Worm (Caenorhabditis elegans) whole organism, early embryonic: ENCODE measurements around the gene ttr-42.

ENCODE experiments used
- aly-1 ChIP-seq: sonication (generic microtip); optimal IDR thresholded peaks from 2 replicates; lab custom pipeline; 2016; ENCODE audit warnings: missing genetic modification characterization, missing compliant biosample characterization
- ama-1 ChIP-seq: fragments of 150-350 bp; optimal IDR thresholded peaks from 2 replicates; lab custom pipeline; 2014
- ceh-13 ChIP-seq: fragments of 200-800 bp; sonication (Bioruptor generic); optimal IDR thresholded peaks from 2 replicates; lab custom pipeline; 2018; ENCODE audit warnings: mild to moderate bottlenecking, missing genetic modification characterization, missing compliant biosample characterization
- flt-1 ChIP-seq: fragments of 200-800 bp; sonication (Bioruptor generic); IDR thresholded peaks from 2 replicates; pipeline ENCODE4 v1.3.6; 2022; ENCODE audit warnings: missing genetic modification characterization, missing compliant biosample characterization
- scrt-1 ChIP-seq: fragments of 200-800 bp; sonication (Bioruptor generic); IDR thresholded peaks from 2 replicates; pipeline ENCODE4 v1.3.6; 2022; ENCODE audit warnings: missing genetic modification characterization, missing compliant biosample characterization
- tbx-11 ChIP-seq: fragments of 200-800 bp; sonication (Bioruptor generic); IDR thresholded peaks from 2 replicates; pipeline ENCODE4 v1.3.6; 2022; ENCODE audit warnings: missing genetic modification characterization, missing compliant biosample characterization
- tra-4 ChIP-seq: sonication (generic microtip); optimal IDR thresholded peaks from 2 replicates; lab custom pipeline; 2017; ENCODE audit warnings: missing genetic modification characterization, missing compliant biosample characterization

DNA sequence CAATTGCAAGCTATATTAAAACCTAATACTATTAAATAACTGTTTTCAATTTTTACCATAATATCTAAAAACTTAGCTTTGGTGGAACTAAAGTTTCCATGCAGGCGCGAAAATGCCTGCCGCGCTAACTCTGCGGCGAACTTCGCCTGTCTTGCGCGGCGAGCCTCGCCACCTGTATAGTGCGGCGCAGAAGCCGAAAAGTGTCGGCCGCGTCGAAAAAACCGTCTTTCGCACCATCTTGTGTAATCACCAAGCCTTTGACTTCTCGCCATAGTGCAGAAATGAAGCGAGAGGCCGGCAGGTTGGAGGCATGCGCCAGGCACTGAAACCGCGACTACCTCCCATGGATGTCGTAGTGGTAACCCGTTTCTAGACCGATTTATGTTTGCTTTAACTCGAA, 26.1 kb upstream of the ttr-42 start:
- no peak for TF ChIP-seq ama-1 (lab: Kevin White, UChicago)
- no peak for TF ChIP-seq tbx-11 (GFP tag; lab: Robert Waterston, UW)
- TF ChIP-seq ceh-13 (GFP tag; lab: Kevin White, UChicago): no peak
- no peak for TF ChIP-seq flt-1 (GFP tag; lab: Robert Waterston, UW)
- no peak for TF ChIP-seq aly-1 (tag; lab: Kevin White, UChicago)
- TF ChIP-seq scrt-1 (GFP tag; lab: Robert Waterston, UW): no peak
- TF ChIP-seq tra-4: no peak
